Comparison of ENCODE assay signal across 3 fruit fly cellular contexts in genomic region chr2L:10849511-10850191, dm6.
TF ChIP-seq lines count a peak whose summit lies in the region.

Gene SmydA-3 (plus strand): TSS chr2L:10850141.

TF ChIP-seq in whole organism, adult, 20 proteins besides CTCF, POLR2A, EP300 and RAD21 (continued from another document):
- TF ChIP-seq CG1620 (GFP tag; optimal IDR thresholded peaks at IDR 0.05; lab: Kevin White, UChicago), result no peak

TF ChIP-seq in whole organism, embryonic, 481 proteins besides CTCF, POLR2A, EP300 and RAD21 (continued from another document and continues in another):
- TF ChIP-seq lmd (GFP tag; IDR thresholded peaks at IDR 0.05; lab: Robert Waterston, UW) (0 out of 2 replicates have a peak, but pooled peaks have one; percentile 27), CG34422 (GFP tag; IDR thresholded peaks at IDR 0.05; lab: Robert Waterston, UW) (0 out of 3 replicates have a peak, but pooled peaks have one; percentile 8), D (optimal IDR thresholded peaks at IDR 0.05; lab: Kevin White, UChicago) (no peak), D (GFP tag; optimal IDR thresholded peaks at IDR 0.05; lab: Kevin White, UChicago) (peak; percentile 25), CG8388 (GFP tag; optimal IDR thresholded peaks at IDR 0.05; lab: Kevin White, UChicago) (peak; percentile 2), az2 (GFP tag; optimal IDR thresholded peaks at IDR 0.05; lab: Kevin White, UChicago) (peak; percentile 20), lilli (GFP tag; optimal IDR thresholded peaks at IDR 0.05; lab: Kevin White, UChicago) (peak; percentile 8), sob (GFP tag; IDR thresholded peaks at IDR 0.05; lab: Robert Waterston, UW) (0 out of 2 replicates have a peak, but pooled peaks have one; percentile 27), nmo (GFP tag; optimal IDR thresholded peaks at IDR 0.05; lab: Kevin White, UChicago) (peak; percentile 6), Ptx1 (GFP tag; IDR thresholded peaks at IDR 0.05; lab: Robert Waterston, UW) (peak; percentile 20; the same call in 1 of the 2 replicates), CG11695 (GFP tag; IDR thresholded peaks at IDR 0.05; lab: Robert Waterston, UW) (peak; percentile 63; the same call in 1 of the 3 replicates), CG9932 (GFP tag; IDR thresholded peaks at IDR 0.05; lab: Robert Waterston, UW) (no peak; the same call in 1 of the 2 replicates), CG32532 (GFP tag; IDR thresholded peaks at IDR 0.05; lab: Robert Waterston, UW) (peak; percentile 45; the same call in 1 of the 2 replicates), caup (GFP tag; optimal IDR thresholded peaks at IDR 0.05; lab: Kevin White, UChicago; ENCODE audit: severe bottlenecking) (peak; percentile 18), esg (GFP tag; conservative IDR thresholded peaks at IDR 0.05; lab: Robert Waterston, UW) (0 out of 2 replicates have a peak, but pooled peaks have one; percentile 22), Ssrp (tag; optimal IDR thresholded peaks at IDR 0.05; lab: Kevin White, UChicago) (peak; percentile 18), fd96Cb (tag; optimal IDR thresholded peaks at IDR 0.05; lab: Kevin White, UChicago) (peak; percentile 13), Fer2 (tag; optimal IDR thresholded peaks at IDR 0.05; lab: Kevin White, UChicago) (no peak), CG11093 (GFP tag; IDR thresholded peaks at IDR 0.05; lab: Robert Waterston, UW) (0 out of 3 replicates have a peak, but pooled peaks have one; percentile 9), CG4424 (GFP tag; optimal IDR thresholded peaks at IDR 0.05; lab: Kevin White, UChicago) (peak; percentile 35), CG4820 (GFP tag; optimal IDR thresholded peaks at IDR 0.05; lab: Kevin White, UChicago) (no peak), CG18262 (tag; optimal IDR thresholded peaks at IDR 0.05; lab: Kevin White, UChicago) (peak; percentile 34), CG17328 (GFP tag; IDR thresholded peaks at IDR 0.05; lab: Robert Waterston, UW) (peak; percentile 43; the same call in 1 of the 2 replicates), stc (GFP tag; IDR thresholded peaks at IDR 0.05; lab: Robert Waterston, UW) (peak; percentile 44; the same call in 1 of the 2 replicates), Oli (tag; optimal IDR thresholded peaks at IDR 0.05; lab: Kevin White, UChicago) (peak; percentile 18), row (GFP tag; IDR thresholded peaks at IDR 0.05; lab: Robert Waterston, UW) (peak; percentile 13; the same call in 1 of the 3 replicates), ATbp (GFP tag; optimal IDR thresholded peaks at IDR 0.05; lab: Kevin White, UChicago) (peak; percentile 7), crol (GFP tag; IDR thresholded peaks at IDR 0.05; lab: Robert Waterston, UW) (0 out of 2 replicates have a peak, but pooled peaks have one; percentile 30), CG10267 (tag; optimal IDR thresholded peaks at IDR 0.05; lab: Kevin White, UChicago) (peak; percentile 7), Vsx1 (GFP tag; optimal IDR thresholded peaks at IDR 0.05; lab: Kevin White, UChicago) (no peak), prd (optimal IDR thresholded peaks at IDR 0.05; lab: Kevin White, UChicago) (no peak), prd (GFP tag; IDR thresholded peaks at IDR 0.05; lab: Robert Waterston, UW) (peak; percentile 59; the same call in 1 of the 3 replicates), gce (GFP tag; IDR thresholded peaks at IDR 0.05; lab: Robert Waterston, UW) (peak; percentile 12; the same call in 1 of the 3 replicates), CG42726 (GFP tag; IDR thresholded peaks at IDR 0.05; lab: Robert Waterston, UW; ENCODE audit: partially characterized antibody) (no peak), Xrp1 (GFP tag; IDR thresholded peaks at IDR 0.05; lab: Robert Waterston, UW) (peak; percentile 33; the same call in 1 of the 2 replicates), Hr51 (GFP tag; optimal IDR thresholded peaks at IDR 0.05; lab: Kevin White, UChicago) (no peak), Dp (GFP tag; optimal IDR thresholded peaks at IDR 0.05; lab: Kevin White, UChicago) (no peak), CG7839 (tag; optimal IDR thresholded peaks at IDR 0.05; lab: Kevin White, UChicago) (no peak), CG30403 (GFP tag; optimal IDR thresholded peaks at IDR 0.05; lab: Kevin White, UChicago) (peak; percentile 8), NC2β (GFP tag; optimal IDR thresholded peaks at IDR 0.05; lab: Kevin White, UChicago) (no peak), dysf (GFP tag; IDR thresholded peaks at IDR 0.05; lab: Robert Waterston, UW) (peak; percentile 14; the same call in 1 of the 3 replicates), CG3407 (GFP tag; optimal IDR thresholded peaks at IDR 0.05; lab: Kevin White, UChicago) (no peak), ind (GFP tag; optimal IDR thresholded peaks at IDR 0.05; lab: Kevin White, UChicago) (peak; percentile 11), Med (GFP tag; lab: Kevin White, UChicago) (peak; percentile 62), sc (optimal IDR thresholded peaks at IDR 0.05; lab: Kevin White, UChicago) (no peak), sc (GFP tag; optimal IDR thresholded peaks at IDR 0.05; lab: Kevin White, UChicago) (no peak), pan (optimal IDR thresholded peaks at IDR 0.05; lab: Kevin White, UChicago) (no peak), pan (GFP tag; optimal IDR thresholded peaks at IDR 0.05 in 1 of 2, IDR thresholded peaks at IDR 0.05 in 1 of 2) (peak in 1 of 2 experiments; percentile 38), Awh (GFP tag; IDR thresholded peaks at IDR 0.05; lab: Robert Waterston, UW) (peak; percentile 62), Atf3 (GFP tag; optimal IDR thresholded peaks at IDR 0.05; lab: Kevin White, UChicago) (no peak), sd (tag; optimal IDR thresholded peaks at IDR 0.05; lab: Kevin White, UChicago) (peak; percentile 62), so (GFP tag; IDR thresholded peaks at IDR 0.05; lab: Robert Waterston, UW) (peak; percentile 47; the same call in 1 of the 3 replicates), onecut (GFP tag; IDR thresholded peaks at IDR 0.05; lab: Robert Waterston, UW) (peak; percentile 84), CG11398 (GFP tag; optimal IDR thresholded peaks at IDR 0.05; lab: Kevin White, UChicago) (no peak), CG17359 (tag; optimal IDR thresholded peaks at IDR 0.05; lab: Kevin White, UChicago) (peak; percentile 49), Asciz (GFP tag; optimal IDR thresholded peaks at IDR 0.05; lab: Kevin White, UChicago) (peak; percentile 5), CG12659 (GFP tag; optimal IDR thresholded peaks at IDR 0.05; lab: Kevin White, UChicago) (peak; percentile 32), D19B (GFP tag; optimal IDR thresholded peaks at IDR 0.05; lab: Kevin White, UChicago) (no peak), CoRest (tag; optimal IDR thresholded peaks at IDR 0.05; lab: Kevin White, UChicago) (peak; percentile 20), CG15514 (GFP tag; optimal IDR thresholded peaks at IDR 0.05; lab: Kevin White, UChicago) (peak; percentile 14), zf30C (GFP tag; optimal IDR thresholded peaks at IDR 0.05; lab: Kevin White, UChicago) (no peak), ERR (GFP tag; optimal IDR thresholded peaks at IDR 0.05; lab: Kevin White, UChicago) (peak; percentile 26)

TF ChIP-seq in whole organism, prepupa, 60 proteins besides CTCF, POLR2A, EP300 and RAD21 (continued from another document):
- TF ChIP-seq Sox102F (GFP tag; optimal IDR thresholded peaks at IDR 0.05; lab: Kevin White, UChicago) (no peak), dsx (GFP tag; optimal IDR thresholded peaks at IDR 0.05; lab: Kevin White, UChicago; ENCODE audit: poor library complexity, severe bottlenecking) (no peak), CG6808 (GFP tag; optimal IDR thresholded peaks at IDR 0.05; lab: Kevin White, UChicago) (no peak), CG11902 (GFP tag; optimal IDR thresholded peaks at IDR 0.05; lab: Kevin White, UChicago) (no peak), Blimp-1 (GFP tag; optimal IDR thresholded peaks at IDR 0.05; lab: Kevin White, UChicago) (no peak), CG3919 (GFP tag; optimal IDR thresholded peaks at IDR 0.05; lab: Kevin White, UChicago) (peak; percentile 44), net (GFP tag; optimal IDR thresholded peaks at IDR 0.05; lab: Kevin White, UChicago) (peak; percentile 66), Eip75B (GFP tag; optimal IDR thresholded peaks at IDR 0.05; lab: Kevin White, UChicago) (no peak), Eip93F (GFP tag; optimal IDR thresholded peaks at IDR 0.05; lab: Kevin White, UChicago) (no peak), OdsH (GFP tag; optimal IDR thresholded peaks at IDR 0.05; lab: Kevin White, UChicago) (no peak), CG10631 (GFP tag; optimal IDR thresholded peaks at IDR 0.05; lab: Kevin White, UChicago) (no peak), CG32006 (GFP tag; optimal IDR thresholded peaks at IDR 0.05; lab: Kevin White, UChicago) (peak; percentile 81), topi (GFP tag; optimal IDR thresholded peaks at IDR 0.05; lab: Kevin White, UChicago) (no peak), Lpt (GFP tag; optimal IDR thresholded peaks at IDR 0.05; lab: Kevin White, UChicago) (peak; percentile 25), Met (GFP tag; optimal IDR thresholded peaks at IDR 0.05; lab: Kevin White, UChicago) (no peak), CG6792 (GFP tag; optimal IDR thresholded peaks at IDR 0.05; lab: Kevin White, UChicago) (peak; percentile 7), CG31627 (GFP tag; optimal IDR thresholded peaks at IDR 0.05; lab: Kevin White, UChicago) (no peak), CG15336 (GFP tag; IDR thresholded peaks at IDR 0.05; lab: Robert Waterston, UW) (peak; percentile 75), CG34406 (GFP tag; optimal IDR thresholded peaks at IDR 0.05; lab: Kevin White, UChicago) (peak; percentile 49), dac (GFP tag; optimal IDR thresholded peaks at IDR 0.05; lab: Kevin White, UChicago) (peak; percentile 34), svp (GFP tag; lab: Kevin White, UChicago) (no peak), CG8319 (GFP tag; optimal IDR thresholded peaks at IDR 0.05; lab: Kevin White, UChicago) (no peak), esn (GFP tag; optimal IDR thresholded peaks at IDR 0.05; lab: Kevin White, UChicago) (peak; percentile 22), spab (GFP tag; optimal IDR thresholded peaks at IDR 0.05; lab: Kevin White, UChicago) (no peak), ss (GFP tag; optimal IDR thresholded peaks at IDR 0.05; lab: Kevin White, UChicago) (no peak), CG11762 (GFP tag; optimal IDR thresholded peaks at IDR 0.05; lab: Kevin White, UChicago; ENCODE audit: insufficient read depth) (no peak), Smox (GFP tag; optimal IDR thresholded peaks at IDR 0.05; lab: Kevin White, UChicago) (no peak), CG1621 (tag; optimal IDR thresholded peaks at IDR 0.05; lab: Kevin White, UChicago) (no peak), CG11294 (GFP tag; IDR thresholded peaks at IDR 0.05; lab: Robert Waterston, UW) (0 out of 2 replicates have a peak, but pooled peaks have one; percentile 32), Sox14 (GFP tag; optimal IDR thresholded peaks at IDR 0.05; lab: Kevin White, UChicago) (no peak), CG9139 (GFP tag; optimal IDR thresholded peaks at IDR 0.05; lab: Kevin White, UChicago) (no peak), vri (GFP tag; optimal IDR thresholded peaks at IDR 0.05; lab: Kevin White, UChicago) (no peak), cyc (GFP tag; optimal IDR thresholded peaks at IDR 0.05; lab: Kevin White, UChicago) (no peak), Ets21C (GFP tag; optimal IDR thresholded peaks at IDR 0.05; lab: Kevin White, UChicago) (no peak), CG16779 (tag; optimal IDR thresholded peaks at IDR 0.05; lab: Kevin White, UChicago) (no peak), CG6276 (GFP tag; optimal IDR thresholded peaks at IDR 0.05; lab: Kevin White, UChicago) (peak; percentile 70), Sox15 (GFP tag; optimal IDR thresholded peaks at IDR 0.05; lab: Kevin White, UChicago) (no peak), CG4318 (GFP tag; optimal IDR thresholded peaks at IDR 0.05; lab: Kevin White, UChicago) (peak; percentile 50), acj6 (GFP tag; optimal IDR thresholded peaks at IDR 0.05; lab: Kevin White, UChicago) (no peak), CG8119 (GFP tag; IDR thresholded peaks at IDR 0.05; lab: Robert Waterston, UW) (peak; percentile 69; the same call in 2 of the 3 replicates)
